Fruit fly (Drosophila melanogaster) whole organism, embryonic: ENCODE measurements around the gene Elal.

Experiments used
- CG11093 ChIP-seq: fragments of 200-800 bp; sonication (Bioruptor generic); IDR thresholded peaks from 3 replicates; pipeline ENCODE4 v1.3.6; 2022; ENCODE audit warnings: missing biosample characterization, missing genetic modification characterization
- CG12219 ChIP-seq: fragments of 200-800 bp; sonication (Bioruptor generic); optimal IDR thresholded peaks from 3 replicates; lab custom pipeline; 2018; ENCODE audit warnings: missing biosample characterization, mild to moderate bottlenecking, missing genetic modification characterization
- CG12236 ChIP-seq: fragments of 200-800 bp; sonication (Bioruptor generic); optimal IDR thresholded peaks from 2 replicates; lab custom pipeline; 2016; ENCODE audit warnings: missing biosample characterization, missing genetic modification characterization
- CG12659 ChIP-seq: fragments of 200-800 bp; sonication (Bioruptor generic); optimal IDR thresholded peaks from 3 replicates; lab custom pipeline; 2017; ENCODE audit warnings: mild to moderate bottlenecking, missing biosample characterization, missing genetic modification reagents, missing genetic modification characterization
- CG13296 ChIP-seq: fragments of 200-800 bp; sonication (Bioruptor generic); optimal IDR thresholded peaks from 3 replicates; lab custom pipeline; 2018; ENCODE audit warnings: missing biosample characterization, mild to moderate bottlenecking, missing genetic modification characterization
- CG13624 ChIP-seq: fragments of 200-800 bp; sonication (Bioruptor generic); optimal IDR thresholded peaks from 2 replicates; lab custom pipeline; 2016; ENCODE audit warnings: missing biosample characterization, missing genetic modification characterization
- CG17385 ChIP-seq: fragments of 200-800 bp; sonication (Bioruptor generic); optimal IDR thresholded peaks from 3 replicates; lab custom pipeline; 2018; ENCODE audit warnings: missing biosample characterization, mild to moderate bottlenecking, missing genetic modification characterization
- CG18619 ChIP-seq: fragments of 200-800 bp; sonication (Bioruptor generic); optimal IDR thresholded peaks from 3 replicates; lab custom pipeline; 2017; ENCODE audit warnings: missing biosample characterization, mild to moderate bottlenecking, missing genetic modification characterization
- CG2712 ChIP-seq: fragments of 200-800 bp; optimal IDR thresholded peaks from 3 replicates; lab custom pipeline; 2019; ENCODE audit warnings: missing biosample characterization, mild to moderate bottlenecking, missing genetic modification characterization, moderate library complexity
- CG3407 ChIP-seq: fragments of 200-800 bp; sonication (Bioruptor generic); optimal IDR thresholded peaks from 2 replicates; lab custom pipeline; 2018; ENCODE audit warnings: missing biosample characterization, mild to moderate bottlenecking, missing genetic modification characterization
- CG4854 ChIP-seq: fragments of 200-800 bp; sonication (Bioruptor generic); optimal IDR thresholded peaks from 2 replicates; lab custom pipeline; 2016; ENCODE audit warnings: missing biosample characterization, missing genetic modification characterization, inconsistent platforms
- CG6272 ChIP-seq: fragments of 200-800 bp; sonication (Bioruptor generic); IDR thresholded peaks from 2 replicates; pipeline ENCODE4 v1.3.6; 2022; ENCODE audit warnings: missing biosample characterization, missing genetic modification characterization
- CG6791 ChIP-seq: fragments of 200-800 bp; sonication (Bioruptor generic); IDR thresholded peaks from 3 replicates; pipeline ENCODE4 v1.3.6; 2022; ENCODE audit warnings: missing biosample characterization, missing genetic modification characterization; ENCODE audit not compliant: partially characterized antibody
- CG7786 ChIP-seq: fragments of 200-800 bp; sonication (Bioruptor generic); optimal IDR thresholded peaks from 2 replicates; lab custom pipeline; 2016; ENCODE audit warnings: missing biosample characterization, missing genetic modification characterization
- CG9932 ChIP-seq: fragments of 200-800 bp; sonication (Bioruptor generic); IDR thresholded peaks from 2 replicates; pipeline ENCODE4 v1.3.6; 2022; ENCODE audit warnings: missing biosample characterization, missing genetic modification characterization
- Dad ChIP-seq: fragments of 200-800 bp; sonication (Bioruptor generic); optimal IDR thresholded peaks from 3 replicates; lab custom pipeline; 2016; ENCODE audit warnings: missing biosample characterization, missing genetic modification characterization
- Doc3 ChIP-seq: fragments of 200-800 bp; sonication (Bioruptor generic); IDR thresholded peaks from 3 replicates; pipeline ENCODE4 v1.3.6; 2022; ENCODE audit warnings: missing biosample characterization, missing genetic modification characterization; ENCODE audit not compliant: partially characterized antibody
- Dp ChIP-seq: fragments of 200-800 bp; sonication (Bioruptor generic); optimal IDR thresholded peaks from 2 replicates; lab custom pipeline; 2018; ENCODE audit warnings: missing biosample characterization, mild to moderate bottlenecking, missing genetic modification characterization, moderate library complexity
- Dref ChIP-seq: fragments of 200-800 bp; sonication (Bioruptor generic); IDR thresholded peaks from 2 replicates; pipeline ENCODE4 v1.3.6; 2022; ENCODE audit warnings: missing biosample characterization, missing genetic modification characterization
- Hey ChIP-seq: fragments of 200-800 bp; sonication (Bioruptor generic); optimal IDR thresholded peaks from 3 replicates; lab custom pipeline; 2018; ENCODE audit warnings: missing biosample characterization, mild to moderate bottlenecking, missing genetic modification characterization
- Hr39 ChIP-seq: fragments of >200 bp; optimal IDR thresholded peaks from 2 replicates; lab custom pipeline; 2017
- Lim3 ChIP-seq: fragments of 200-800 bp; sonication (Bioruptor generic); IDR thresholded peaks from 2 replicates; pipeline ENCODE4 v1.3.6; 2022; ENCODE audit warnings: missing biosample characterization, missing genetic modification characterization
- NfI ChIP-seq: fragments of 200-800 bp; sonication (Bioruptor generic); optimal IDR thresholded peaks from 3 replicates; lab custom pipeline; 2018; ENCODE audit warnings: missing biosample characterization, mild to moderate bottlenecking, missing genetic modification characterization, moderate library complexity
- Pdp1 ChIP-seq, 2 experiments: fragments of 200-800 bp; sonication (Bioruptor generic); optimal IDR thresholded peaks; 3 replicates each; lab custom pipeline; 2016; ENCODE audit warnings: missing biosample characterization in 2 of 2, missing genetic modification characterization in 2 of 2, mild to moderate bottlenecking in 1 of 2, moderate library complexity in 1 of 2
- Tbp ChIP-seq: fragments of >200 bp; optimal IDR thresholded peaks from 2 replicates; lab custom pipeline; 2018; ENCODE audit warnings: missing biosample characterization, missing genetic modification characterization
- az2 ChIP-seq: fragments of 200-800 bp; sonication (Bioruptor generic); optimal IDR thresholded peaks from 3 replicates; lab custom pipeline; 2016; ENCODE audit warnings: missing biosample characterization, missing genetic modification characterization
- corto ChIP-seq: fragments of 200-800 bp; sonication (Bioruptor generic); optimal IDR thresholded peaks from 2 replicates; lab custom pipeline; 2016; ENCODE audit warnings: missing biosample characterization, mild to moderate bottlenecking, missing genetic modification characterization, moderate library complexity
- crp ChIP-seq, 2 experiments: fragments of 200-800 bp; sonication (Bioruptor generic); optimal IDR thresholded peaks; 2 replicates in 1 of 2; 3 replicates in 1 of 2; lab custom pipeline; 2017; ENCODE audit warnings: missing biosample characterization in 2 of 2, missing genetic modification characterization in 2 of 2, mild to moderate bottlenecking in 1 of 2, moderate library complexity in 1 of 2
- dati ChIP-seq: fragments of 200-800 bp; sonication (Bioruptor generic); IDR thresholded peaks from 2 replicates; pipeline ENCODE4 v1.3.6; 2022; ENCODE audit warnings: missing biosample characterization, missing genetic modification characterization
- eyg ChIP-seq: fragments of 200-800 bp; sonication (Bioruptor generic); optimal IDR thresholded peaks from 3 replicates; lab custom pipeline; 2016; ENCODE audit warnings: missing biosample characterization, missing genetic modification characterization
- grau ChIP-seq: fragments of 200-800 bp; optimal IDR thresholded peaks from 3 replicates; lab custom pipeline; 2019; ENCODE audit warnings: missing biosample characterization, mild to moderate bottlenecking, missing genetic modification characterization, moderate library complexity
- h ChIP-seq: fragments of >200 bp; optimal IDR thresholded peaks from 2 replicates; lab custom pipeline; 2017
- inv ChIP-seq: fragments of 200-800 bp; sonication (Bioruptor generic); IDR thresholded peaks from 2 replicates; pipeline ENCODE4 v1.3.6; 2022; ENCODE audit warnings: missing biosample characterization, missing genetic modification characterization; ENCODE audit not compliant: partially characterized antibody
- jigr1 ChIP-seq: fragments of 200-800 bp; sonication (Bioruptor generic); IDR thresholded peaks from 3 replicates; pipeline ENCODE4 v1.3.6; 2022; ENCODE audit warnings: missing biosample characterization, missing genetic modification characterization
- jing ChIP-seq: fragments of 200-800 bp; sonication (Bioruptor generic); optimal IDR thresholded peaks from 2 replicates; lab custom pipeline; 2018; ENCODE audit warnings: missing biosample characterization, mild to moderate bottlenecking, missing genetic modification characterization
- kah ChIP-seq: fragments of 200-800 bp; sonication (Bioruptor generic); optimal IDR thresholded peaks from 2 replicates; lab custom pipeline; 2018; ENCODE audit warnings: missing biosample characterization, mild to moderate bottlenecking, missing genetic modification characterization
- ken ChIP-seq: fragments of 200-800 bp; sonication (Bioruptor generic); IDR thresholded peaks from 3 replicates; pipeline ENCODE4 v1.3.6; 2022; ENCODE audit warnings: missing biosample characterization, missing genetic modification characterization
- lab ChIP-seq: fragments of 200-800 bp; sonication (Bioruptor generic); optimal IDR thresholded peaks from 3 replicates; lab custom pipeline; 2017; ENCODE audit warnings: missing biosample characterization, missing genetic modification characterization, mild to moderate bottlenecking, moderate library complexity, missing genetic modification reagents
- maf-S ChIP-seq: fragments of 200-800 bp; sonication (Bioruptor generic); optimal IDR thresholded peaks from 2 replicates; lab custom pipeline; 2016; ENCODE audit warnings: missing biosample characterization, missing genetic modification characterization
- nmo ChIP-seq: fragments of 200-800 bp; sonication (Bioruptor generic); optimal IDR thresholded peaks from 2 replicates; lab custom pipeline; 2018; ENCODE audit warnings: missing biosample characterization, mild to moderate bottlenecking, missing genetic modification characterization, moderate library complexity
- row ChIP-seq: fragments of 200-800 bp; sonication (Bioruptor generic); IDR thresholded peaks from 3 replicates; pipeline ENCODE4 v1.3.6; 2022; ENCODE audit warnings: missing biosample characterization, missing genetic modification characterization
- sc ChIP-seq, 3 experiments: fragments of >200 bp in 2 of 3; fragments of 200-800 bp in 1 of 3; sonication (Bioruptor generic) in 1 of 3; optimal IDR thresholded peaks; 2 replicates in 2 of 3; 3 replicates in 1 of 3; lab custom pipeline; 2017; ENCODE audit warnings: mild to moderate bottlenecking in 1 of 3, missing biosample characterization in 1 of 3, missing genetic modification characterization in 1 of 3, missing genetic modification reagents in 1 of 3
- sens ChIP-seq: fragments of 200-800 bp; sonication (Bioruptor generic); peaks from one replicate; lab custom pipeline; 2016; ENCODE audit warnings: missing biosample characterization, missing genetic modification characterization
- tin ChIP-seq: fragments of 200-800 bp; sonication (Bioruptor generic); optimal IDR thresholded peaks from 3 replicates; lab custom pipeline; 2016; ENCODE audit warnings: missing biosample characterization, missing genetic modification characterization
- toy ChIP-seq: fragments of 200-800 bp; sonication (Bioruptor generic); IDR thresholded peaks from 2 replicates; pipeline ENCODE4 v1.3.6; 2022; ENCODE audit warnings: missing biosample characterization, missing genetic modification characterization
- ttk ChIP-seq: fragments of 200-800 bp; sonication (Bioruptor generic); IDR thresholded peaks from 2 replicates; pipeline ENCODE4 v2.1.2; 2022; ENCODE audit warnings: missing biosample characterization, missing genetic modification characterization
- tup ChIP-seq: fragments of 200-800 bp; sonication (Bioruptor generic); optimal IDR thresholded peaks from 2 replicates; lab custom pipeline; 2016; ENCODE audit warnings: missing biosample characterization, mild to moderate bottlenecking, missing genetic modification characterization, moderate library complexity
- vnd ChIP-seq: fragments of 200-800 bp; sonication (Bioruptor generic); IDR thresholded peaks from 3 replicates; pipeline ENCODE4 v1.3.6; 2022; ENCODE audit warnings: missing biosample characterization, missing genetic modification characterization; ENCODE audit not compliant: partially characterized antibody

The Elal gene

dm6 chr3R:24875939-24876842 lies 11.0 kb downstream of the Elal start, which contains the start of gene CG3744 (continued):
- peak; percentile 36 for TF ChIP-seq maf-S (GFP tag; lab: Kevin White, UChicago)
- peak; percentile 63 for TF ChIP-seq Dad (GFP tag; lab: Kevin White, UChicago)
- TF ChIP-seq corto: peak; percentile 44
- peak; percentile 94 for TF ChIP-seq lab
- peak; percentile 81; the same call in 2 of the 3 replicates for TF ChIP-seq jigr1 (GFP tag; lab: Robert Waterston, UW)
- TF ChIP-seq grau (tag; lab: Kevin White, UChicago): peak; percentile 92
- peak; percentile 83 for TF ChIP-seq CG11093 (GFP tag; lab: Robert Waterston, UW)
- peak; percentile 89 for TF ChIP-seq ttk (GFP tag; lab: Robert Waterston, UW)
- TF ChIP-seq kah (GFP tag; lab: Kevin White, UChicago): no peak
- peak; percentile 94 for TF ChIP-seq CG2712 (tag; lab: Kevin White, UChicago)
- TF ChIP-seq CG3407: peak; percentile 78
- peak; percentile 95 for TF ChIP-seq NfI (GFP tag; lab: Kevin White, UChicago)
- peak; percentile 90 for TF ChIP-seq az2 (GFP tag; lab: Kevin White, UChicago)
- peak; percentile 52 for TF ChIP-seq Dref
- no peak for TF ChIP-seq Tbp (GFP tag; lab: Kevin White, UChicago)
- TF ChIP-seq CG12219 (GFP tag; lab: Kevin White, UChicago): peak; percentile 67
- peak; percentile 94 for TF ChIP-seq inv (GFP tag; lab: Robert Waterston, UW)
- TF ChIP-seq row (GFP tag; lab: Robert Waterston, UW): peak; percentile 98
- TF ChIP-seq vnd (GFP tag; lab: Robert Waterston, UW): peak; percentile 94
- TF ChIP-seq jing (GFP tag; lab: Kevin White, UChicago): peak; percentile 62
- peak; percentile 69 for TF ChIP-seq tup (GFP tag; lab: Kevin White, UChicago)
- peak; percentile 75 to 77 for TF ChIP-seq Pdp1 (GFP tag; optimal IDR thresholded peaks at IDR 0.05; lab: Kevin White, UChicago)
- TF ChIP-seq sens: peak; percentile 82
- peak; percentile 99 for TF ChIP-seq CG9932 (GFP tag; lab: Robert Waterston, UW)
- TF ChIP-seq sc (optimal IDR thresholded peaks at IDR 0.05; lab: Kevin White, UChicago): no peak
- TF ChIP-seq sc (GFP tag; optimal IDR thresholded peaks at IDR 0.05; lab: Kevin White, UChicago): peak; percentile 64
- peak; percentile 95 for TF ChIP-seq tin (GFP tag; lab: Kevin White, UChicago)
- TF ChIP-seq CG7786: peak; percentile 73
- TF ChIP-seq Dp (GFP tag; lab: Kevin White, UChicago): no peak
- no peak for TF ChIP-seq h
- TF ChIP-seq Hr39 (lab: Kevin White, UChicago): peak; percentile 94
- TF ChIP-seq toy (GFP tag; lab: Robert Waterston, UW): peak; percentile 83
- TF ChIP-seq CG6791 (GFP tag; lab: Robert Waterston, UW): peak; percentile 93
- peak; percentile 46 for TF ChIP-seq eyg (GFP tag; lab: Kevin White, UChicago)
- TF ChIP-seq CG12659 (GFP tag; lab: Kevin White, UChicago): peak; percentile 93
- peak; percentile 90 for TF ChIP-seq CG18619
- TF ChIP-seq CG4854 (GFP tag; lab: Kevin White, UChicago): no peak
- TF ChIP-seq CG13296 (GFP tag; lab: Kevin White, UChicago): peak; percentile 90
- no peak for TF ChIP-seq CG12236 (GFP tag; lab: Kevin White, UChicago)
- TF ChIP-seq CG13624 (GFP tag; lab: Kevin White, UChicago): peak; percentile 67
- peak; percentile 70 for TF ChIP-seq Lim3 (GFP tag; lab: Robert Waterston, UW)
- TF ChIP-seq Doc3: peak; percentile 96
- no peak for TF ChIP-seq crp (GFP tag; optimal IDR thresholded peaks at IDR 0.05; lab: Kevin White, UChicago)
- TF ChIP-seq dati: peak; percentile 71; the same call in 1 of the 2 replicates
- TF ChIP-seq Hey (tag; lab: Kevin White, UChicago): peak; percentile 9
- peak; percentile 96 for TF ChIP-seq CG6272 (GFP tag; lab: Robert Waterston, UW)
- TF ChIP-seq nmo: peak; percentile 90
- TF ChIP-seq ken (GFP tag; lab: Robert Waterston, UW): peak; percentile 97
- peak; percentile 80 for TF ChIP-seq CG17385 (GFP tag; lab: Kevin White, UChicago)
